Worm (Caenorhabditis elegans) whole organism, L4 larva: ENCODE measurements around the gene srt-45.

Experiments
- F37D6.2 ChIP-seq: sonication (generic microtip); optimal IDR thresholded peaks from 2 replicates; lab custom pipeline; 2016; ENCODE audit warnings: mild to moderate bottlenecking, missing genetic modification characterization, missing compliant biosample characterization
- Y75B8A.6 ChIP-seq: fragments of 200-800 bp; sonication (Bioruptor generic); IDR thresholded peaks from 2 replicates; pipeline ENCODE4 v1.3.6; 2022; ENCODE audit warnings: missing genetic modification reagents, missing genetic modification characterization, missing compliant biosample characterization
- ZK337.2 ChIP-seq: fragments of 200-800 bp; sonication (Bioruptor generic); IDR thresholded peaks from 2 replicates; pipeline ENCODE4 v1.3.6; 2022; ENCODE audit warnings: missing genetic modification reagents, missing genetic modification characterization, missing compliant biosample characterization
- aha-1 ChIP-seq: fragments of 150-350 bp; peaks from one replicate; lab custom pipeline; 2014; ENCODE audit warnings: missing biosample characterization, missing genetic modification characterization
- arid-1 ChIP-seq: fragments of 200-800 bp; sonication (Bioruptor generic); conservative IDR thresholded peaks from 2 replicates; pipeline ENCODE4 v1.3.6; 2022; ENCODE audit warnings: missing genetic modification reagents, missing genetic modification characterization, missing compliant biosample characterization
- attf-4 ChIP-seq: sonication (generic microtip); optimal IDR thresholded peaks from 3 replicates; lab custom pipeline; 2017; ENCODE audit warnings: missing biosample characterization, missing genetic modification characterization
- ceh-28 ChIP-seq: fragments of 150-350 bp; optimal IDR thresholded peaks from 2 replicates; lab custom pipeline; 2014; ENCODE audit warnings: missing biosample characterization, missing genetic modification reagents, missing genetic modification characterization
- ceh-44 ChIP-seq: fragments of 200-800 bp; sonication (Bioruptor generic); IDR thresholded peaks from 2 replicates; pipeline ENCODE4 v1.3.6; 2022; ENCODE audit warnings: missing genetic modification reagents, missing genetic modification characterization, missing compliant biosample characterization
- ceh-62 ChIP-seq: sonication (generic microtip); optimal IDR thresholded peaks from 2 replicates; lab custom pipeline; 2017; ENCODE audit warnings: missing biosample characterization, missing genetic modification characterization
- ceh-82 ChIP-seq: sonication (generic microtip); optimal IDR thresholded peaks from 2 replicates; lab custom pipeline; 2017; ENCODE audit warnings: missing biosample characterization, missing genetic modification characterization
- ces-1 ChIP-seq: fragments of 150-350 bp; sonication (generic microtip); optimal IDR thresholded peaks from 4 replicates; lab custom pipeline; 2014; ENCODE audit warnings: missing biosample characterization, missing genetic modification reagents, missing genetic modification characterization
- daf-16 ChIP-seq, 3 experiments: sonication (generic microtip); optimal IDR thresholded peaks; 2 replicates each; lab custom pipeline; 2016 to 2017; ENCODE audit warnings: missing genetic modification characterization in 3 of 3, missing genetic modification reagents in 3 of 3, mild to moderate bottlenecking in 2 of 3, missing compliant biosample characterization in 2 of 3, missing biosample characterization in 1 of 3, moderate library complexity in 1 of 3
- daf-19 ChIP-seq: fragments of 200-800 bp; sonication (Bioruptor generic); conservative IDR thresholded peaks from 2 replicates; pipeline ENCODE4 v1.3.6; 2022; ENCODE audit warnings: missing genetic modification characterization, missing compliant biosample characterization
- dmd-6 ChIP-seq: fragments of 200-800 bp; sonication (Bioruptor generic); IDR thresholded peaks from 2 replicates; pipeline ENCODE4 v1.3.6; 2022; ENCODE audit warnings: missing genetic modification reagents, missing genetic modification characterization, missing compliant biosample characterization
- dpl-1 ChIP-seq: fragments of 150-350 bp; optimal IDR thresholded peaks from 2 replicates; lab custom pipeline; 2014; ENCODE audit warnings: missing biosample characterization, missing genetic modification reagents, missing genetic modification characterization
- egl-27 ChIP-seq: sonication (generic microtip); optimal IDR thresholded peaks from 3 replicates; lab custom pipeline; 2017; ENCODE audit warnings: missing biosample characterization, missing genetic modification reagents, missing genetic modification characterization
- fkh-10 ChIP-seq: fragments of 150-350 bp; optimal IDR thresholded peaks from 2 replicates; lab custom pipeline; 2014; ENCODE audit warnings: missing biosample characterization, missing genetic modification reagents, missing genetic modification characterization
- gei-8 ChIP-seq: fragments of 200-800 bp; sonication (Bioruptor generic); optimal IDR thresholded peaks from 2 replicates; lab custom pipeline; 2018; ENCODE audit warnings: mild to moderate bottlenecking, missing genetic modification characterization, missing compliant biosample characterization
- hif-1 ChIP-seq, 2 experiments: sonication (generic microtip); optimal IDR thresholded peaks; 2 replicates each; lab custom pipeline; 2016 to 2017; ENCODE audit warnings: missing compliant biosample characterization in 2 of 2, missing genetic modification characterization in 2 of 2, missing genetic modification reagents in 2 of 2, missing genotype in 2 of 2, mild to moderate bottlenecking in 1 of 2
- lin-15B ChIP-seq: fragments of 150-350 bp; sonication (generic microtip); optimal IDR thresholded peaks from 3 replicates; lab custom pipeline; 2014; ENCODE audit warnings: missing biosample characterization, missing genetic modification characterization
- lin-29 ChIP-seq: fragments of 200-800 bp; sonication (Bioruptor generic); IDR thresholded peaks from 2 replicates; pipeline ENCODE4 v1.3.6; 2022; ENCODE audit warnings: missing genetic modification reagents, missing genetic modification characterization, missing compliant biosample characterization
- lin-39 ChIP-seq: fragments of 150-350 bp; optimal IDR thresholded peaks from 2 replicates; lab custom pipeline; 2014; ENCODE audit warnings: missing biosample characterization, missing genetic modification reagents, missing genetic modification characterization
- lir-3 ChIP-seq: sonication (generic microtip); optimal IDR thresholded peaks from 2 replicates; lab custom pipeline; 2016; ENCODE audit warnings: mild to moderate bottlenecking, missing genetic modification characterization, missing compliant biosample characterization
- mxl-2 ChIP-seq: fragments of 200-800 bp; sonication (Bioruptor generic); conservative IDR thresholded peaks from 2 replicates; pipeline ENCODE4 v1.3.6; 2022; ENCODE audit warnings: missing genetic modification reagents, missing genetic modification characterization, missing compliant biosample characterization
- mxl-3 ChIP-seq: fragments of 200-800 bp; sonication (Bioruptor generic); optimal IDR thresholded peaks from 2 replicates; lab custom pipeline; 2018; ENCODE audit warnings: mild to moderate bottlenecking, missing genetic modification characterization, missing compliant biosample characterization
- nhr-102 ChIP-seq: sonication (generic microtip); optimal IDR thresholded peaks from 2 replicates; lab custom pipeline; 2016; ENCODE audit warnings: mild to moderate bottlenecking, missing genetic modification characterization, moderate library complexity, missing compliant biosample characterization
- nhr-11 ChIP-seq: fragments of 150-350 bp; optimal IDR thresholded peaks from 2 replicates; lab custom pipeline; 2014; ENCODE audit warnings: missing biosample characterization, missing genetic modification characterization
- nhr-111 ChIP-seq: fragments of 200-800 bp; sonication (Bioruptor generic); optimal IDR thresholded peaks from 2 replicates; lab custom pipeline; 2018; ENCODE audit warnings: mild to moderate bottlenecking, missing genetic modification characterization, missing compliant biosample characterization
- nhr-48 ChIP-seq: sonication (generic microtip); optimal IDR thresholded peaks from 2 replicates; lab custom pipeline; 2016; ENCODE audit warnings: mild to moderate bottlenecking, missing genetic modification characterization, missing compliant biosample characterization
- nhr-6 ChIP-seq: fragments of 150-350 bp; optimal IDR thresholded peaks from 2 replicates; lab custom pipeline; 2014; ENCODE audit warnings: missing biosample characterization, missing genetic modification characterization
- nhr-76 ChIP-seq: fragments of 150-350 bp; optimal IDR thresholded peaks from 2 replicates; lab custom pipeline; 2014; ENCODE audit warnings: missing biosample characterization, missing genetic modification characterization
- saeg-2 ChIP-seq: fragments of 200-800 bp; sonication (Bioruptor generic); IDR thresholded peaks from 2 replicates; pipeline ENCODE4 v1.3.6; 2022; ENCODE audit warnings: missing genetic modification reagents, missing genetic modification characterization, missing compliant biosample characterization
- spr-1 ChIP-seq: sonication (generic microtip); optimal IDR thresholded peaks from 2 replicates; lab custom pipeline; 2016; ENCODE audit warnings: mild to moderate bottlenecking, missing genetic modification characterization, missing compliant biosample characterization
- tra-1 ChIP-seq: fragments of 200-800 bp; sonication (Bioruptor generic); IDR thresholded peaks from 2 replicates; pipeline ENCODE4 v1.3.6; 2022; ENCODE audit warnings: missing genetic modification reagents, missing genetic modification characterization, missing compliant biosample characterization
- unc-130 ChIP-seq: sonication (generic microtip); optimal IDR thresholded peaks from 2 replicates; lab custom pipeline; 2016; ENCODE audit warnings: missing genetic modification reagents, missing genetic modification characterization, missing compliant biosample characterization
- unc-62 ChIP-seq, 3 experiments: fragments of 150-350 bp in 1 of 3; sonication (generic microtip); optimal IDR thresholded peaks in 2 of 3; peaks in 1 of 3; 1 replicate in 1 of 3; 2 replicates in 2 of 3; lab custom pipeline; 2014 to 2017; ENCODE audit warnings: missing biosample characterization in 3 of 3, missing genetic modification characterization in 3 of 3, missing genetic modification reagents in 3 of 3, missing genotype in 1 of 3
- ztf-11 ChIP-seq: fragments of 150-350 bp; optimal IDR thresholded peaks from 2 replicates; lab custom pipeline; 2014; ENCODE audit warnings: missing biosample characterization, missing genetic modification characterization
- ztf-7 ChIP-seq: fragments of 150-350 bp; optimal IDR thresholded peaks from 2 replicates; lab custom pipeline; 2014; ENCODE audit warnings: missing biosample characterization, missing genetic modification characterization

Gene srt-45

DNA sequence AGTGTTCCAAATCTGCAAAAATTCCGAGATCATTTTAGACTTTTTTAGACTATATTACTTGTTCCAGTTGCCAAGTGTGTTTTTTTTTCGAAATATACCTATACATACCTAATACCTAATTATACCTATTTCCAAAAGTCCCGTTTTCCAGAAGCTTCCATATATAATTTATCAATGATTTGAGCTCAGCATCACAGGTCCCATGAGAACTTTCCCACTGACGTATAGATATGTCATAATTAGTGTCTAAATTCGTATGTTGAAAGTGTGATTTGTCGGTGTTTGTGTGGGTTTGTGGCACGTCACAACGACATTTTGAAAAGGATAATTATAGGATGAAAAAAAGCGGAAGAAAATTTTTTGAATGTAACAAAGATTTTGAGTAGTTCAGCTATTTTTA, 21.6 kb downstream of the srt-45 start:
- TF ChIP-seq nhr-48 (tag; lab: Kevin White, UChicago) (no peak), ceh-82 (tag; lab: Kevin White, UChicago) (no peak), nhr-102 (tag; lab: Kevin White, UChicago) (no peak), unc-130 (no peak), aha-1 (tag; lab: Kevin White, UChicago) (peak; percentile 82), unc-62 (GFP tag; optimal IDR thresholded peaks at IDR 0.05 in 1 of 2; lab: Kevin White, UChicago) (no peak), unc-62 (tag; optimal IDR thresholded peaks at IDR 0.05; lab: Kevin White, UChicago) (no peak), fkh-10 (GFP tag; lab: Kevin White, UChicago) (no peak), arid-1 (GFP tag; lab: Robert Waterston, UW) (no peak)

DNA sequence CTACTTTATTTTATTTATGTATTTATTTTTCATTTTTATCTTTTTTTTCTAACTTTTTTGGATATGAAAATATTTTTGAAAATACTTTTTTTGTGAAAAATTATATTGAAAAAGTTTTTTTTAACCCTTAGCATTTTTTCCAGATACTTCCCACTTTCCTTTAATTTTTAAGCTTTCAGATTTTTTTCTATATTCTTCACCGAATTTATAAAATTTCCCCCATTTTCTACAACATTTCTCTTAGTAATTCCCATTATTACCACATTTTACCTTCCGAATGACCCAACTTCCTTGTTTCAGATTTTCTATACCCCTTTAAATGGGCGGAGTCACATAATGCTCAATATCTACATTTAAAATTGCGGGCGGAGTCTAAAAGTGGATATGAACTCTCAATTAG, 30.9 kb downstream of the srt-45 start, which contains the start of gene daf-28:
TSS of gene daf-28 (plus strand) at position 301 of the 400 bp plus-strand sequence.
- no peak for TF ChIP-seq nhr-111 (GFP tag; lab: Kevin White, UChicago)

DNA sequence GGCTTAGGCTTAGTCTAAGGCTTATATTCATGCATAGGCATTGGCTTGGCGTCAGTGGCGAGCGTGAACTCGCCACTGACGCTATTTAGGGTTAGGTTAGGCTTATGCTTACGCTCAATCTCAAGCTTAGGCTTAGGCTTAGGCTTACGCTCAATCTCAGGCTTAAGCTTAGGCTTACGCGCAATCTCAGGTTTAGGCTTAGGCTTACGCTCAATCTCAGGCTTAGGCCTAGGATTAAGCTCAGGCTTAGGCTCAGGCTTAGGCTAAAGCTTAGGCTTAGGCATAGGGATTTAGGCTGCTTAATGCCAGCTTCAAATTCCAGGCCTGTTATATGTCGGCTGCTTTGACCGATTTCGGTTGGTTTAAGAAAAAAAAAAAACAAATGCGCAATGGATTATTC, 36.2 kb downstream of the srt-45 start:
- TF ChIP-seq spr-1 (tag; lab: Kevin White, UChicago): no peak
- peak; percentile 56 for TF ChIP-seq aha-1 (tag; lab: Kevin White, UChicago)
- no peak for TF ChIP-seq ceh-28 (tag; lab: Kevin White, UChicago)
- no peak for TF ChIP-seq ceh-62 (tag; lab: Kevin White, UChicago)
- TF ChIP-seq dpl-1 (GFP tag; lab: Kevin White, UChicago): no peak
- no peak for TF ChIP-seq ztf-7 (tag; lab: Kevin White, UChicago)
- TF ChIP-seq F37D6.2 (tag; lab: Kevin White, UChicago): no peak
- TF ChIP-seq, all 104 proteins: peak for 1

DNA sequence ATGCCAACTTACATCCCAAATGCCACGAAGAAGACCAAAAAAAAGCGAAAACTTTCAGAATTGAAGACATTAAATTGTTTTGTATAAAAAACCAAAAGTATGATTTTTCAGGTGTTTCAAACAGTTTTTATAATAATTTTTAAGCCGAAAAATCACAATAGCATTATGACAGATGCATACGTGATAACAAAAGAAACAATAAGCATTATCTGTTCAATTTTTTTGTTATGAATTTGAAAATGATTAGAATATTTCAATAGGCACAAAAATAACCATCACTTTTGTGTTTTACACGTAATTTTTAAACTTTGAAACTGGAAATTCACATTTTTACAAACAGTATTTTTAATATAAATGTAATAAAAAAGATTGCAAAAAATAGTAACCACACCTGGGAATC, 38.2 kb downstream of the srt-45 start, which contains the start of gene Y116F11B.17:
TSS of gene Y116F11B.17 (minus strand) at position 101 of the 400 bp plus-strand sequence.
- TF ChIP-seq daf-16 (GFP tag; optimal IDR thresholded peaks at IDR 0.05; lab: Kevin White, UChicago) (no peak), daf-16 (tag; optimal IDR thresholded peaks at IDR 0.05; lab: Kevin White, UChicago) (no peak), ces-1 (GFP tag; lab: Kevin White, UChicago) (no peak), lir-3 (tag; lab: Kevin White, UChicago) (no peak), aha-1 (tag; lab: Kevin White, UChicago) (no peak), tra-1 (no peak), gei-8 (no peak), nhr-102 (tag; lab: Kevin White, UChicago) (no peak), unc-62 (GFP tag; optimal IDR thresholded peaks at IDR 0.05 in 1 of 2; lab: Kevin White, UChicago) (no peak), unc-62 (tag; optimal IDR thresholded peaks at IDR 0.05; lab: Kevin White, UChicago) (no peak), ceh-82 (tag; lab: Kevin White, UChicago) (no peak), mxl-3 (no peak), dmd-6 (GFP tag; lab: Robert Waterston, UW) (no peak), mxl-2 (no peak), nhr-6 (tag; lab: Kevin White, UChicago) (no peak), hif-1 (tag; optimal IDR thresholded peaks at IDR 0.05; lab: Kevin White, UChicago) (no peak), arid-1 (GFP tag; lab: Robert Waterston, UW) (no peak), lin-15B (tag; lab: Kevin White, UChicago) (no peak), Y75B8A.6 (GFP tag; lab: Robert Waterston, UW) (no peak), nhr-11 (tag; lab: Kevin White, UChicago) (no peak), nhr-48 (tag; lab: Kevin White, UChicago) (no peak)

DNA sequence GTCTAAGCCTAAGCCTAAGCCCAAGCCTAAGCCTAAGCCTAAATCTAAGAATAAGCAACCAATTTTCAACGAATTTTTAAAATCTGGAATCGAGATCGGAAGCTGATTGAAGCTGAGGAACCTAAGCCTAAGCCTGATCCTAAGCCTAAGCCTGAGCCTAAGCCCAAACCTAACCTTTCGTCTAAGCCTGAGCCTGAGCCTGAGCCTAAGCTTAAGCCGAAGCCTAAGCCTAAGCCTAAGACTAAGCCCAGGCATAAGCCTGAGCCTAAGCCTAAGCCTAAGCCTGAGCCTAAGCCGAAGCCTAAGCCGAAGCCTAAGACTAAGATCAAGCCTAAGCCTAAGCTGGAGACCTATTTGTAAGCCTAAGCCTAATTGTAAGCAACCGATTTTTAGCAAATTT, 43.6 kb downstream of the srt-45 start:
- TF ChIP-seq attf-4 (tag; lab: Kevin White, UChicago) (no peak), egl-27 (tag; lab: Kevin White, UChicago) (no peak), Y75B8A.6 (GFP tag; lab: Robert Waterston, UW) (no peak), ces-1 (GFP tag; lab: Kevin White, UChicago) (no peak), nhr-76 (tag; lab: Kevin White, UChicago) (no peak), ZK337.2 (GFP tag; lab: Robert Waterston, UW) (no peak), lin-29 (GFP tag; lab: Robert Waterston, UW) (no peak), lin-39 (tag; lab: Kevin White, UChicago) (no peak), daf-19 (GFP tag; lab: Robert Waterston, UW) (no peak), F37D6.2 (tag; lab: Kevin White, UChicago) (no peak), ceh-44 (GFP tag; lab: Robert Waterston, UW) (no peak), saeg-2 (GFP tag; lab: Robert Waterston, UW) (no peak), ztf-11 (tag; lab: Kevin White, UChicago) (no peak)
